Worm (Caenorhabditis elegans): ENCODE data around the gene ptp-2.

DNA sequence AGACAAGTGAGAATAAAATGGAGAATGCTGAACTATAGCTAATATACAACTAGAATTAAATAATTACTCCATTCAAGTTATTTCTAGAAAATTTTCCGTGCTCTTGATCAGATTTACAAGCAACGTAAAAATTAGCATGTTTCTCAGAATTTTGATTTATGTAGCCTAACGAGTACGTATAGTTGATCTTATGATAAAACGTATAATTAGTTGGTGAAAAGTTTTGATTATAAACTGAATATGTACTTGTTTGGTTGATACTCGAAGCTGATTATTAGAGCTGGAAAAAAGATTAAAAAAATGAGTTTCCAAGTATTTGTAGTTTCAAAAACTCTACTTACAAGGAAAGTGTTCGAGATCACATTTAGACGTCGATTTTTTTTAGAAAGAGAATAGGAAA, 21.9 kb upstream of the ptp-2 start:
- no peak for TF ChIP-seq nhr-23 (tag; optimal IDR thresholded peaks at IDR 0.05)
- TF ChIP-seq unc-62 (GFP tag; optimal IDR thresholded peaks at IDR 0.05), result no peak
- TF ChIP-seq nhr-25 (tag; optimal IDR thresholded peaks at IDR 0.05), result no peak
- TF ChIP-seq nhr-12 (tag; optimal IDR thresholded peaks at IDR 0.05), result no peak
- TF ChIP-seq ceh-82 (tag; optimal IDR thresholded peaks at IDR 0.05), result no peak
- no peak for TF ChIP-seq fos-1 (tag; optimal IDR thresholded peaks at IDR 0.05)
- peak; percentile 87 for TF ChIP-seq nhr-11 (tag; optimal IDR thresholded peaks at IDR 0.05)
- no peak for TF ChIP-seq nhr-28 (tag; optimal IDR thresholded peaks at IDR 0.05)

All from whole organism, L3 larva.